Comparison of ENCODE assay signal across 5 fruit fly cellular contexts in the genomic region with DNA sequence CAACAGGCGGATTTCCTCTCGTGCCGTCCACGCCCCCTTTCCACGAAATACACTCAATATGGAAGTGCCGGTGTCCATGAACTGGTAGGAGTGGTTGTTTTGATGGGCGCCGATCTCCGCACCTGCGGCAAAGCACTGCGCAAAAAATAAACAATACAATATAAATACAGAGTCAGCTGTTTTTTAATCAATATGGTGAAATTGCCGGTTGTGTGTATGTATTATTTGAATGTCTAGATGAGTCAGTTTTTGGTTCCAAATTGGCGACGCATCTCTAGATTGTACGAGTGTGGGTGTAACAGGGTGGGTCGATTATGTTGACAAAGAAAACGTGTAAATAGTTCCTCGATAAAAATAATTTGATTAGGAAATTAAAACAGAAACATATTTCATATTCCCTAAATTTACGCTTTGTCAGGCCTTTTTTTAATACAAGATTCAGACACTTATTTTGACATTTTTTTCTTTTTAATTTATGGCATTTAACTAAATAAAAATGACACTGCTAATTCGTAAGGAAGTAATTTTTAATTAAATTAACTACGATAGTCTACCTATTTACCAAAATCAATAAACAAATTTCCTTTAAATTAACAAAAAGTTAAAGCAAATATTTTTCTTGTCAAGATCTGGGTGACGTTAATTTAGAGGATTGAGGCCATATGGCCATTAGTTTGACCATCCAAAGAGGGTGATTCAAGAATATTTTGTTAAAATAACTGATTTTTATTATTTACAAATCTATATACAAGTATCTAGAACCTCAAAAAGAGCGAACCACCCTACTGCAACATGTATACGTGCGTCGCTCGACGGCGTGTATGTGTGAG.
TF ChIP-seq lines count a peak whose summit lies in the region.

No protein-coding gene starts in this region.

TF ChIP-seq in whole organism, adult, 20 proteins besides CTCF, POLR2A, EP300 and RAD21 (continued from another document):
- TF ChIP-seq toe (GFP tag; optimal IDR thresholded peaks at IDR 0.05; lab: Kevin White, UChicago) (peak; percentile 90), Hr96 (GFP tag; optimal IDR thresholded peaks at IDR 0.05; lab: Kevin White, UChicago) (peak; percentile 89), CG7101 (tag; optimal IDR thresholded peaks at IDR 0.05; lab: Kevin White, UChicago) (peak; percentile 87), ovo (GFP tag; optimal IDR thresholded peaks at IDR 0.05; lab: Kevin White, UChicago) (peak; percentile 60)

TF ChIP-seq in whole organism, embryonic, 481 proteins besides CTCF, POLR2A, EP300 and RAD21 (continued from another document and continues in another):
- TF ChIP-seq ase (GFP tag; IDR thresholded peaks at IDR 0.05; lab: Robert Waterston, UW) (no peak; the same call in 1 of the 3 replicates), eyg (GFP tag; optimal IDR thresholded peaks at IDR 0.05; lab: Kevin White, UChicago) (peak; percentile 71), tup (GFP tag; optimal IDR thresholded peaks at IDR 0.05; lab: Kevin White, UChicago) (peak; percentile 50), pros (GFP tag; optimal IDR thresholded peaks at IDR 0.05; lab: Kevin White, UChicago) (peak; percentile 66), ci (GFP tag; IDR thresholded peaks at IDR 0.05; lab: Robert Waterston, UW) (peak; percentile 84), CG12219 (GFP tag; optimal IDR thresholded peaks at IDR 0.05; lab: Kevin White, UChicago) (peak; percentile 77), Hmr (GFP tag; optimal IDR thresholded peaks at IDR 0.05; lab: Kevin White, UChicago) (peak; percentile 92), CG7357 (GFP tag; IDR thresholded peaks at IDR 0.05; lab: Robert Waterston, UW) (peak; percentile 76; the same call in 2 of the 3 replicates), knrl (GFP tag; IDR thresholded peaks at IDR 0.05; lab: Robert Waterston, UW; ENCODE audit: partially characterized antibody) (no peak), CG9437 (GFP tag; optimal IDR thresholded peaks at IDR 0.05; lab: Kevin White, UChicago) (peak; percentile 95), btn (GFP tag; optimal IDR thresholded peaks at IDR 0.05; lab: Kevin White, UChicago) (peak; percentile 41), C15 (GFP tag; IDR thresholded peaks at IDR 0.05; lab: Robert Waterston, UW) (no peak), maf-S (GFP tag; optimal IDR thresholded peaks at IDR 0.05; lab: Kevin White, UChicago) (peak; percentile 65), NC2α (GFP tag; optimal IDR thresholded peaks at IDR 0.05; lab: Kevin White, UChicago) (peak; percentile 45), CG2678 (tag; optimal IDR thresholded peaks at IDR 0.05; lab: Kevin White, UChicago) (peak; percentile 97), Meics (GFP tag; optimal IDR thresholded peaks at IDR 0.05; lab: Kevin White, UChicago) (peak; percentile 95), CG17612 (GFP tag; IDR thresholded peaks at IDR 0.05; lab: Robert Waterston, UW) (no peak), scrt (GFP tag; optimal IDR thresholded peaks at IDR 0.05; lab: Kevin White, UChicago) (peak; percentile 79), CG8944 (GFP tag; optimal IDR thresholded peaks at IDR 0.05; lab: Kevin White, UChicago) (peak; percentile 56), Atf3 (GFP tag; optimal IDR thresholded peaks at IDR 0.05; lab: Kevin White, UChicago) (peak; percentile 53), CG3726 (GFP tag; IDR thresholded peaks at IDR 0.05; lab: Robert Waterston, UW) (peak; percentile 62; the same call in 1 of the 3 replicates), NfI (GFP tag; optimal IDR thresholded peaks at IDR 0.05; lab: Kevin White, UChicago) (peak; percentile 88), Usf (GFP tag; optimal IDR thresholded peaks at IDR 0.05; lab: Kevin White, UChicago) (peak; percentile 75), CG13123 (GFP tag; optimal IDR thresholded peaks at IDR 0.05; lab: Kevin White, UChicago) (peak; percentile 70), ham (GFP tag; IDR thresholded peaks at IDR 0.05; lab: Robert Waterston, UW) (no peak), slp2 (GFP tag; optimal IDR thresholded peaks at IDR 0.05; lab: Kevin White, UChicago) (peak; percentile 83), kay (GFP tag; optimal IDR thresholded peaks at IDR 0.05; lab: Kevin White, UChicago) (peak; percentile 81), Dek (tag; optimal IDR thresholded peaks at IDR 0.05; lab: Kevin White, UChicago) (peak; percentile 87)

TF ChIP-seq in whole organism, prepupa, 60 proteins besides CTCF, POLR2A, EP300 and RAD21 (continued from another document and continues in another):
- peak; percentile 89 for TF ChIP-seq Sox102F (GFP tag; optimal IDR thresholded peaks at IDR 0.05; lab: Kevin White, UChicago)
- TF ChIP-seq Lpt (GFP tag; optimal IDR thresholded peaks at IDR 0.05; lab: Kevin White, UChicago) = peak; percentile 68
- peak; percentile 77 for TF ChIP-seq CG7368 (GFP tag; optimal IDR thresholded peaks at IDR 0.05; lab: Kevin White, UChicago)
- TF ChIP-seq CG32006 (GFP tag; optimal IDR thresholded peaks at IDR 0.05; lab: Kevin White, UChicago) = peak; percentile 95
- peak; percentile 94 for TF ChIP-seq CG6276 (GFP tag; optimal IDR thresholded peaks at IDR 0.05; lab: Kevin White, UChicago)
- peak; percentile 84 for TF ChIP-seq spab (GFP tag; optimal IDR thresholded peaks at IDR 0.05; lab: Kevin White, UChicago)
- TF ChIP-seq Ets21C (GFP tag; optimal IDR thresholded peaks at IDR 0.05; lab: Kevin White, UChicago) = peak; percentile 68
- TF ChIP-seq dsx (GFP tag; optimal IDR thresholded peaks at IDR 0.05; lab: Kevin White, UChicago; ENCODE audit: poor library complexity, severe bottlenecking) = peak; percentile 69
- peak; percentile 81 for TF ChIP-seq CG10669 (GFP tag; optimal IDR thresholded peaks at IDR 0.05; lab: Kevin White, UChicago)
- TF ChIP-seq Sox14 (GFP tag; optimal IDR thresholded peaks at IDR 0.05; lab: Kevin White, UChicago) = peak; percentile 86
- TF ChIP-seq CG11294 (GFP tag; IDR thresholded peaks at IDR 0.05; lab: Robert Waterston, UW) = peak; percentile 40; the same call in 1 of the 2 replicates
- peak; percentile 89 for TF ChIP-seq lz (GFP tag; optimal IDR thresholded peaks at IDR 0.05; lab: Kevin White, UChicago)
- peak; percentile 71 for TF ChIP-seq vri (GFP tag; optimal IDR thresholded peaks at IDR 0.05; lab: Kevin White, UChicago)
- TF ChIP-seq CG10631 (GFP tag; optimal IDR thresholded peaks at IDR 0.05; lab: Kevin White, UChicago) = peak; percentile 90
- peak; percentile 86 for TF ChIP-seq CG8119 (GFP tag; IDR thresholded peaks at IDR 0.05; lab: Robert Waterston, UW)
- peak; percentile 84 for TF ChIP-seq Ets96B (tag; optimal IDR thresholded peaks at IDR 0.05; lab: Kevin White, UChicago)
- TF ChIP-seq Hr39 (GFP tag; optimal IDR thresholded peaks at IDR 0.05; lab: Kevin White, UChicago) = peak; percentile 83
- TF ChIP-seq CG15336 (GFP tag; IDR thresholded peaks at IDR 0.05; lab: Robert Waterston, UW) = peak; percentile 76
- TF ChIP-seq fd59A (GFP tag; optimal IDR thresholded peaks at IDR 0.05; lab: Kevin White, UChicago) = peak; percentile 83
- TF ChIP-seq CG31627 (GFP tag; optimal IDR thresholded peaks at IDR 0.05; lab: Kevin White, UChicago) = peak; percentile 85
- peak; percentile 69 for TF ChIP-seq fd85E (GFP tag; optimal IDR thresholded peaks at IDR 0.05; lab: Kevin White, UChicago)
- peak; percentile 92 for TF ChIP-seq Eip75B (GFP tag; optimal IDR thresholded peaks at IDR 0.05; lab: Kevin White, UChicago)
- TF ChIP-seq CG6854 (GFP tag; optimal IDR thresholded peaks at IDR 0.05; lab: Kevin White, UChicago) = peak; percentile 69
- TF ChIP-seq topi (GFP tag; optimal IDR thresholded peaks at IDR 0.05; lab: Kevin White, UChicago) = peak; percentile 92
- TF ChIP-seq CG4318 (GFP tag; optimal IDR thresholded peaks at IDR 0.05; lab: Kevin White, UChicago) = peak; percentile 88
- peak; percentile 92 for TF ChIP-seq CG34406 (GFP tag; optimal IDR thresholded peaks at IDR 0.05; lab: Kevin White, UChicago)
- peak; percentile 91 for TF ChIP-seq CG3919 (GFP tag; optimal IDR thresholded peaks at IDR 0.05; lab: Kevin White, UChicago)
- TF ChIP-seq cyc (GFP tag; optimal IDR thresholded peaks at IDR 0.05; lab: Kevin White, UChicago) = peak; percentile 75
- peak; percentile 88 for TF ChIP-seq CG3032 (tag; optimal IDR thresholded peaks at IDR 0.05; lab: Kevin White, UChicago)
- TF ChIP-seq svp (GFP tag; lab: Kevin White, UChicago) = peak; percentile 97

TF ChIP-seq in whole organism, pupa, 21 proteins besides CTCF, POLR2A, EP300 and RAD21 (continued from another document):
- peak; percentile 82 for TF ChIP-seq CG17806 (tag; optimal IDR thresholded peaks at IDR 0.05; lab: Kevin White, UChicago)
- peak; percentile 93 for TF ChIP-seq CG14655 (GFP tag; optimal IDR thresholded peaks at IDR 0.05; lab: Kevin White, UChicago)

TF ChIP-seq in whole organism, wandering third instar larva, 38 proteins besides CTCF, POLR2A, EP300 and RAD21 (continued from another document):
- TF ChIP-seq CG9705 (GFP tag; optimal IDR thresholded peaks at IDR 0.05; lab: Kevin White, UChicago) (peak; percentile 66), HLH106 (tag; optimal IDR thresholded peaks at IDR 0.05; lab: Kevin White, UChicago) (peak; percentile 87), h (GFP tag; optimal IDR thresholded peaks at IDR 0.05; lab: Kevin White, UChicago) (peak; percentile 82), brk (GFP tag; optimal IDR thresholded peaks at IDR 0.05; lab: Kevin White, UChicago) (peak; percentile 63), dl (GFP tag; optimal IDR thresholded peaks at IDR 0.05; lab: Kevin White, UChicago; ENCODE audit: insufficient read depth in 1 of 2, partially characterized antibody in 2 of 2) (no peak), Myc (optimal IDR thresholded peaks at IDR 0.05; lab: Kevin White, UChicago) (no peak), GATAd (GFP tag; optimal IDR thresholded peaks at IDR 0.05; lab: Kevin White, UChicago) (no peak), Abd-B (GFP tag; optimal IDR thresholded peaks at IDR 0.05; lab: Kevin White, UChicago) (no peak), OdsH (GFP tag; optimal IDR thresholded peaks at IDR 0.05; lab: Kevin White, UChicago) (peak; percentile 84), usp (GFP tag; optimal IDR thresholded peaks at IDR 0.05; lab: Kevin White, UChicago) (no peak), Rel (GFP tag; optimal IDR thresholded peaks at IDR 0.05; lab: Kevin White, UChicago) (peak; percentile 32), Rel (tag; optimal IDR thresholded peaks at IDR 0.05; lab: Kevin White, UChicago) (peak; percentile 49), Dif (GFP tag; optimal IDR thresholded peaks at IDR 0.05; lab: Kevin White, UChicago; ENCODE audit: partially characterized antibody) (no peak), woc (GFP tag; optimal IDR thresholded peaks at IDR 0.05; lab: Kevin White, UChicago) (peak; percentile 72), Hnf4 (GFP tag; optimal IDR thresholded peaks at IDR 0.05; lab: Kevin White, UChicago) (peak; percentile 49), ey (GFP tag; optimal IDR thresholded peaks at IDR 0.05; lab: Kevin White, UChicago) (peak; percentile 83), dmrt93B (GFP tag; optimal IDR thresholded peaks at IDR 0.05; lab: Kevin White, UChicago) (peak; percentile 69), rgr (GFP tag; optimal IDR thresholded peaks at IDR 0.05; lab: Kevin White, UChicago) (peak; percentile 85), pan (optimal IDR thresholded peaks at IDR 0.05; lab: Kevin White, UChicago) (no peak), Mio (GFP tag; optimal IDR thresholded peaks at IDR 0.05; lab: Kevin White, UChicago) (peak; percentile 34)
